Worm (Caenorhabditis elegans) whole organism, mixed stage, embryonic: ENCODE measurements around the gene srd-44.

Experiments used
- bed-3 ChIP-seq: fragments of 200-800 bp; sonication (Bioruptor generic); optimal IDR thresholded peaks from 3 replicates; lab custom pipeline; 2018; ENCODE audit warnings: mild to moderate bottlenecking, missing genetic modification characterization, moderate library complexity, missing compliant biosample characterization
- blmp-1 ChIP-seq: fragments of 150-350 bp; optimal IDR thresholded peaks from 2 replicates; lab custom pipeline; 2014; ENCODE audit warnings: missing biosample characterization, missing genetic modification characterization
- ceh-39 ChIP-seq: fragments of 150-350 bp; optimal IDR thresholded peaks from 2 replicates; lab custom pipeline; 2014; ENCODE audit warnings: missing biosample characterization, missing genetic modification characterization
- ceh-43 ChIP-seq: fragments of 200-800 bp; sonication (Bioruptor generic); optimal IDR thresholded peaks from 2 replicates; lab custom pipeline; 2018; ENCODE audit warnings: mild to moderate bottlenecking, missing genetic modification characterization, moderate library complexity, missing compliant biosample characterization
- ceh-83 ChIP-seq: fragments of 200-800 bp; sonication (Bioruptor generic); optimal IDR thresholded peaks from 2 replicates; lab custom pipeline; 2018; ENCODE audit warnings: mild to moderate bottlenecking, missing genetic modification characterization, missing compliant biosample characterization
- ces-1 ChIP-seq: fragments of 150-350 bp; optimal IDR thresholded peaks from 2 replicates; lab custom pipeline; 2014; ENCODE audit warnings: missing biosample characterization, missing genetic modification reagents, missing genetic modification characterization
- cnd-1 ChIP-seq: fragments of 200-800 bp; sonication (Bioruptor generic); optimal IDR thresholded peaks from 2 replicates; lab custom pipeline; 2018; ENCODE audit warnings: mild to moderate bottlenecking, missing genetic modification characterization, missing compliant biosample characterization
- elt-1 ChIP-seq: sonication (generic microtip); optimal IDR thresholded peaks from 2 replicates; lab custom pipeline; 2017; ENCODE audit warnings: missing genetic modification characterization, mild to moderate bottlenecking, missing compliant biosample characterization, antibody characterized with exemption, moderate library complexity, borderline replicate concordance; ENCODE audit not compliant: insufficient read depth
- elt-3 ChIP-seq: fragments of 150-350 bp; optimal IDR thresholded peaks from 2 replicates; lab custom pipeline; 2014; ENCODE audit warnings: missing biosample characterization, missing genetic modification characterization
- flh-1 ChIP-seq: fragments of 200-800 bp; sonication (Bioruptor generic); optimal IDR thresholded peaks from 2 replicates; lab custom pipeline; 2018; ENCODE audit warnings: mild to moderate bottlenecking, missing genetic modification characterization, moderate library complexity, missing compliant biosample characterization
- ham-2 ChIP-seq: fragments of 200-800 bp; sonication (Bioruptor generic); optimal IDR thresholded peaks from 2 replicates; lab custom pipeline; 2018; ENCODE audit warnings: mild to moderate bottlenecking, missing genetic modification characterization, missing compliant biosample characterization
- hlh-1 ChIP-seq: fragments of 150-350 bp; optimal IDR thresholded peaks from 2 replicates; lab custom pipeline; 2014; ENCODE audit warnings: missing biosample characterization, missing genetic modification reagents, missing genetic modification characterization
- lin-13 ChIP-seq: fragments of 150-350 bp; optimal IDR thresholded peaks from 2 replicates; lab custom pipeline; 2014; ENCODE audit warnings: missing biosample characterization, missing genetic modification characterization
- lin-32 ChIP-seq: fragments of 200-800 bp; sonication (Bioruptor generic); optimal IDR thresholded peaks from 2 replicates; lab custom pipeline; 2018; ENCODE audit warnings: mild to moderate bottlenecking, missing genetic modification characterization, missing compliant biosample characterization
- lsy-2 ChIP-seq: fragments of 150-350 bp; optimal IDR thresholded peaks from 2 replicates; lab custom pipeline; 2014; ENCODE audit warnings: missing biosample characterization, missing genetic modification characterization
- mab-5 ChIP-seq: fragments of 150-350 bp; optimal IDR thresholded peaks from 2 replicates; lab custom pipeline; 2014; ENCODE audit warnings: missing biosample characterization, missing genetic modification characterization
- mep-1 ChIP-seq: fragments of 150-350 bp; optimal IDR thresholded peaks from 2 replicates; lab custom pipeline; 2017; ENCODE audit warnings: missing biosample characterization, missing genetic modification reagents, missing genetic modification characterization, inconsistent platforms
- mls-2 ChIP-seq: sonication (generic microtip); optimal IDR thresholded peaks from 2 replicates; lab custom pipeline; 2016; ENCODE audit warnings: mild to moderate bottlenecking, missing genetic modification characterization, moderate library complexity, missing compliant biosample characterization
- nhr-12 ChIP-seq: fragments of 150-350 bp; optimal IDR thresholded peaks from 2 replicates; lab custom pipeline; 2014; ENCODE audit warnings: missing biosample characterization, missing genetic modification characterization
- nhr-2 ChIP-seq: fragments of 150-350 bp; optimal IDR thresholded peaks from 2 replicates; lab custom pipeline; 2014; ENCODE audit warnings: missing biosample characterization, missing genetic modification characterization
- nhr-237 ChIP-seq: fragments of 150-350 bp; optimal IDR thresholded peaks from 2 replicates; lab custom pipeline; 2014; ENCODE audit warnings: missing biosample characterization, missing genetic modification characterization
- nhr-28 ChIP-seq: fragments of 150-350 bp; optimal IDR thresholded peaks from 2 replicates; lab custom pipeline; 2014; ENCODE audit warnings: missing biosample characterization, missing genetic modification characterization
- nhr-76 ChIP-seq: sonication (generic microtip); optimal IDR thresholded peaks from 2 replicates; lab custom pipeline; 2017; ENCODE audit warnings: missing biosample characterization, missing genetic modification characterization
- pha-4 ChIP-seq: fragments of 150-350 bp; optimal IDR thresholded peaks from 2 replicates; lab custom pipeline; 2018; ENCODE audit warnings: missing biosample characterization, missing genetic modification reagents, missing genetic modification characterization
- sem-2 ChIP-seq: fragments of 200-800 bp; sonication (Bioruptor generic); optimal IDR thresholded peaks from 2 replicates; lab custom pipeline; 2018; ENCODE audit warnings: mild to moderate bottlenecking, missing genetic modification characterization, missing compliant biosample characterization
- snpc-4 ChIP-seq: fragments of 150-350 bp; optimal IDR thresholded peaks from 2 replicates; lab custom pipeline; 2014; ENCODE audit warnings: missing biosample characterization, missing genetic modification characterization
- sptf-1 ChIP-seq: sonication (generic microtip); optimal IDR thresholded peaks from 2 replicates; lab custom pipeline; 2017; ENCODE audit warnings: mild to moderate bottlenecking, missing genetic modification characterization, moderate library complexity, missing compliant biosample characterization
- tbx-8 ChIP-seq: fragments of 200-800 bp; sonication (Bioruptor generic); optimal IDR thresholded peaks from 2 replicates; lab custom pipeline; 2018; ENCODE audit warnings: mild to moderate bottlenecking, missing genetic modification characterization, moderate library complexity, missing compliant biosample characterization
- unc-120 ChIP-seq: sonication (generic microtip); optimal IDR thresholded peaks from 2 replicates; lab custom pipeline; 2017; ENCODE audit warnings: missing genetic modification characterization, missing compliant biosample characterization; ENCODE audit not compliant: poor library complexity, severe bottlenecking
- unc-39 ChIP-seq: fragments of 150-350 bp; optimal IDR thresholded peaks from 2 replicates; lab custom pipeline; 2014; ENCODE audit warnings: missing biosample characterization, missing genetic modification characterization
- unc-62 ChIP-seq: fragments of 150-350 bp; optimal IDR thresholded peaks from 2 replicates; lab custom pipeline; 2014; ENCODE audit warnings: missing biosample characterization, missing genetic modification reagents, missing genetic modification characterization
- zip-8 ChIP-seq: fragments of 150-350 bp; optimal IDR thresholded peaks from 2 replicates; lab custom pipeline; 2014; ENCODE audit warnings: missing biosample characterization, missing genetic modification characterization
- ztf-11 ChIP-seq: fragments of 150-350 bp; optimal IDR thresholded peaks from 2 replicates; lab custom pipeline; 2014; ENCODE audit warnings: missing biosample characterization, missing genetic modification characterization

The srd-44 gene

ce11 chrX:12326424-12326823 is 11.8 kb upstream of the srd-44 start, which contains the start of gene srd-41:
Gene srd-41 (plus strand): TSS chrX:12326724.
- TF ChIP-seq mab-5 (tag; lab: Kevin White, UChicago) (no peak), bed-3 (GFP tag; lab: Kevin White, UChicago) (no peak), blmp-1 (tag; lab: Kevin White, UChicago) (no peak)

ce11 chrX:12328676-12329075 is 9.6 kb upstream of the srd-44 start, which contains the start of gene srd-45:
Gene srd-45 (plus strand): TSS chrX:12328976.
- TF ChIP-seq mab-5 (tag; lab: Kevin White, UChicago) = no peak
- no peak for TF ChIP-seq blmp-1 (tag; lab: Kevin White, UChicago)
- TF ChIP-seq cnd-1 (tag; lab: Kevin White, UChicago) = no peak
- no peak for TF ChIP-seq lsy-2 (tag; lab: Kevin White, UChicago)

ce11 chrX:12331795-12332194 is 6.4 kb upstream of the srd-44 start, which contains the start of gene srd-46:
Gene srd-46 (plus strand): TSS chrX:12332095.
- no peak for TF ChIP-seq snpc-4
- no peak for TF ChIP-seq mep-1
- TF ChIP-seq sptf-1 (tag; lab: Kevin White, UChicago) = no peak
- TF ChIP-seq ces-1 (GFP tag; lab: Kevin White, UChicago) = no peak
- no peak for TF ChIP-seq nhr-28 (tag; lab: Kevin White, UChicago)
- no peak for TF ChIP-seq unc-39 (tag; lab: Kevin White, UChicago)
- TF ChIP-seq unc-62 (GFP tag; lab: Kevin White, UChicago) = no peak
- no peak for TF ChIP-seq ztf-11 (tag; lab: Kevin White, UChicago)
- TF ChIP-seq elt-3 (tag; lab: Kevin White, UChicago) = no peak
- TF ChIP-seq nhr-2 = no peak
- no peak for TF ChIP-seq lin-13
- no peak for TF ChIP-seq unc-120 (tag; lab: Kevin White, UChicago)
- no peak for TF ChIP-seq hlh-1 (tag; lab: Kevin White, UChicago)
- no peak for TF ChIP-seq tbx-8 (GFP tag; lab: Kevin White, UChicago)
- TF ChIP-seq sem-2 (GFP tag; lab: Kevin White, UChicago) = no peak

ce11 chrX:12333479-12333878 is 4.8 kb upstream of the srd-44 start, which contains the start of gene srd-47:
Gene srd-47 (plus strand): TSS chrX:12333642.
- TF ChIP-seq nhr-2 = no peak
- TF ChIP-seq pha-4 (tag; lab: Kevin White, UChicago) = no peak
- no peak for TF ChIP-seq ceh-43 (GFP tag; lab: Kevin White, UChicago)
- no peak for TF ChIP-seq unc-120 (tag; lab: Kevin White, UChicago)
- TF ChIP-seq lsy-2 (tag; lab: Kevin White, UChicago) = no peak
- TF ChIP-seq mab-5 (tag; lab: Kevin White, UChicago) = no peak
- TF ChIP-seq nhr-76 (tag; lab: Kevin White, UChicago) = no peak
- TF ChIP-seq elt-1 (tag; lab: Kevin White, UChicago) = no peak
- no peak for TF ChIP-seq cnd-1 (tag; lab: Kevin White, UChicago)
- TF ChIP-seq ceh-39 (tag; lab: Kevin White, UChicago) = no peak
- no peak for TF ChIP-seq zip-8 (tag; lab: Kevin White, UChicago)
- TF ChIP-seq bed-3 (GFP tag; lab: Kevin White, UChicago) = no peak
- no peak for TF ChIP-seq ceh-83
- no peak for TF ChIP-seq mls-2
- TF ChIP-seq ham-2 (GFP tag; lab: Kevin White, UChicago) = no peak
- no peak for TF ChIP-seq blmp-1 (tag; lab: Kevin White, UChicago)
- TF ChIP-seq unc-39 (tag; lab: Kevin White, UChicago) = no peak
- TF ChIP-seq flh-1 = no peak
- TF ChIP-seq, all 35 proteins: peak for 0

ce11 chrX:12335808-12336207 is 2.4 kb upstream of the srd-44 start, which contains the start of gene srd-48:
Gene srd-48 (plus strand): TSS chrX:12336108.
- TF ChIP-seq sptf-1 (tag; lab: Kevin White, UChicago) = no peak
- no peak for TF ChIP-seq unc-120 (tag; lab: Kevin White, UChicago)
- no peak for TF ChIP-seq mep-1
- no peak for TF ChIP-seq hlh-1 (tag; lab: Kevin White, UChicago)
- no peak for TF ChIP-seq mab-5 (tag; lab: Kevin White, UChicago)
- TF ChIP-seq elt-3 (tag; lab: Kevin White, UChicago) = no peak
- no peak for TF ChIP-seq nhr-12 (tag; lab: Kevin White, UChicago)
- TF ChIP-seq sem-2 (GFP tag; lab: Kevin White, UChicago) = no peak
- no peak for TF ChIP-seq nhr-2
- TF ChIP-seq snpc-4 = no peak
- no peak for TF ChIP-seq lin-32
- TF ChIP-seq cnd-1 (tag; lab: Kevin White, UChicago) = no peak
- TF ChIP-seq nhr-237 = no peak
- TF ChIP-seq lsy-2 (tag; lab: Kevin White, UChicago) = no peak
- TF ChIP-seq pha-4 (tag; lab: Kevin White, UChicago) = no peak
- TF ChIP-seq bed-3 (GFP tag; lab: Kevin White, UChicago) = no peak
- TF ChIP-seq unc-62 (GFP tag; lab: Kevin White, UChicago) = no peak
- no peak for TF ChIP-seq blmp-1 (tag; lab: Kevin White, UChicago)
- no peak for TF ChIP-seq nhr-28 (tag; lab: Kevin White, UChicago)
